Worm (Caenorhabditis elegans) whole organism, L4 larva: ENCODE data around the gene hcp-2.

ENCODE experiments used
- F26F4.8 ChIP-seq: fragments of 200-800 bp; sonication (Bioruptor generic); conservative IDR thresholded peaks from 2 replicates; pipeline ENCODE4 v1.3.6; 2022; ENCODE audit warnings: missing genetic modification characterization, missing compliant biosample characterization
- F44E2.7 ChIP-seq: fragments of 200-800 bp; sonication (Bioruptor generic); IDR thresholded peaks from 2 replicates; pipeline ENCODE4 v2.1.2; 2022; ENCODE audit warnings: missing genetic modification characterization, missing compliant biosample characterization
- T20F7.1 ChIP-seq: fragments of 200-800 bp; sonication (Bioruptor generic); optimal IDR thresholded peaks from 2 replicates; lab custom pipeline; 2018; ENCODE audit warnings: mild to moderate bottlenecking, missing genetic modification characterization, missing compliant biosample characterization
- Y5F2A.4 ChIP-seq: fragments of 200-800 bp; sonication (Bioruptor generic); optimal IDR thresholded peaks from 2 replicates; lab custom pipeline; 2018; ENCODE audit warnings: mild to moderate bottlenecking, missing genetic modification characterization, missing compliant biosample characterization
- ZK337.2 ChIP-seq: fragments of 200-800 bp; sonication (Bioruptor generic); IDR thresholded peaks from 2 replicates; pipeline ENCODE4 v1.3.6; 2022; ENCODE audit warnings: missing genetic modification reagents, missing genetic modification characterization, missing compliant biosample characterization
- aha-1 ChIP-seq: fragments of 150-350 bp; peaks from one replicate; lab custom pipeline; 2014; ENCODE audit warnings: missing biosample characterization, missing genetic modification characterization
- ama-1 ChIP-seq: fragments of 150-350 bp; optimal IDR thresholded peaks from 2 replicates; lab custom pipeline; 2014; ENCODE audit warnings: inconsistent platforms, mixed read lengths
- ceh-20 ChIP-seq: fragments of 200-800 bp; sonication (Bioruptor generic); IDR thresholded peaks from 2 replicates; pipeline ENCODE4 v1.3.6; 2022; ENCODE audit warnings: missing genetic modification reagents, missing genetic modification characterization, missing compliant biosample characterization
- ceh-32 ChIP-seq: sonication (generic microtip); optimal IDR thresholded peaks from 2 replicates; lab custom pipeline; 2016; ENCODE audit warnings: mild to moderate bottlenecking, missing genetic modification characterization, missing compliant biosample characterization; ENCODE audit not compliant: poor library complexity
- ceh-82 ChIP-seq: sonication (generic microtip); optimal IDR thresholded peaks from 2 replicates; lab custom pipeline; 2017; ENCODE audit warnings: missing biosample characterization, missing genetic modification characterization
- cey-2 ChIP-seq: sonication (generic microtip); optimal IDR thresholded peaks from 3 replicates; lab custom pipeline; 2017; ENCODE audit warnings: missing genetic modification characterization, mild to moderate bottlenecking, missing compliant biosample characterization, antibody characterized with exemption, borderline replicate concordance; ENCODE audit not compliant: insufficient read depth
- daf-16 ChIP-seq, 3 experiments: sonication (generic microtip); optimal IDR thresholded peaks; 2 replicates each; lab custom pipeline; 2016 to 2017; ENCODE audit warnings: missing genetic modification characterization in 3 of 3, missing genetic modification reagents in 3 of 3, mild to moderate bottlenecking in 2 of 3, missing compliant biosample characterization in 2 of 3, missing biosample characterization in 1 of 3, moderate library complexity in 1 of 3
- daf-19 ChIP-seq: fragments of 200-800 bp; sonication (Bioruptor generic); conservative IDR thresholded peaks from 2 replicates; pipeline ENCODE4 v1.3.6; 2022; ENCODE audit warnings: missing genetic modification characterization, missing compliant biosample characterization
- dmd-6 ChIP-seq: fragments of 200-800 bp; sonication (Bioruptor generic); IDR thresholded peaks from 2 replicates; pipeline ENCODE4 v1.3.6; 2022; ENCODE audit warnings: missing genetic modification reagents, missing genetic modification characterization, missing compliant biosample characterization
- dpl-1 ChIP-seq: fragments of 150-350 bp; optimal IDR thresholded peaks from 2 replicates; lab custom pipeline; 2014; ENCODE audit warnings: missing biosample characterization, missing genetic modification reagents, missing genetic modification characterization
- dve-1 ChIP-seq: sonication (generic microtip); optimal IDR thresholded peaks from 2 replicates; lab custom pipeline; 2017; ENCODE audit warnings: antibody characterized with exemption, mild to moderate bottlenecking, missing genetic modification characterization, missing compliant biosample characterization; ENCODE audit not compliant: insufficient read depth
- hlh-11 ChIP-seq: fragments of 200-800 bp; sonication (Bioruptor generic); optimal IDR thresholded peaks from 2 replicates; lab custom pipeline; 2018; ENCODE audit warnings: mild to moderate bottlenecking, missing genetic modification characterization, missing compliant biosample characterization
- hlh-30 ChIP-seq: sonication (generic microtip); optimal IDR thresholded peaks from 2 replicates; lab custom pipeline; 2017; ENCODE audit warnings: antibody characterized with exemption, mild to moderate bottlenecking, missing genetic modification characterization, missing compliant biosample characterization; ENCODE audit not compliant: insufficient read depth
- lin-1 ChIP-seq: fragments of 200-800 bp; sonication (Bioruptor generic); IDR thresholded peaks from 2 replicates; pipeline ENCODE4 v1.3.6; 2022; ENCODE audit warnings: missing genetic modification reagents, missing genetic modification characterization, missing compliant biosample characterization
- lin-15B ChIP-seq: fragments of 150-350 bp; sonication (generic microtip); optimal IDR thresholded peaks from 3 replicates; lab custom pipeline; 2014; ENCODE audit warnings: missing biosample characterization, missing genetic modification characterization
- lin-38 ChIP-seq: fragments of 200-800 bp; sonication (Bioruptor generic); IDR thresholded peaks from 2 replicates; pipeline ENCODE4 v1.3.6; 2022; ENCODE audit warnings: missing genetic modification reagents, missing genetic modification characterization, missing compliant biosample characterization
- mxl-2 ChIP-seq: fragments of 200-800 bp; sonication (Bioruptor generic); conservative IDR thresholded peaks from 2 replicates; pipeline ENCODE4 v1.3.6; 2022; ENCODE audit warnings: missing genetic modification reagents, missing genetic modification characterization, missing compliant biosample characterization
- nhr-102 ChIP-seq: sonication (generic microtip); optimal IDR thresholded peaks from 2 replicates; lab custom pipeline; 2016; ENCODE audit warnings: mild to moderate bottlenecking, missing genetic modification characterization, moderate library complexity, missing compliant biosample characterization
- nhr-25 ChIP-seq: sonication (generic microtip); optimal IDR thresholded peaks from 2 replicates; lab custom pipeline; 2017; ENCODE audit warnings: missing genetic modification characterization, mild to moderate bottlenecking, missing compliant biosample characterization, antibody characterized with exemption, moderate library complexity, borderline replicate concordance; ENCODE audit not compliant: insufficient read depth
- nhr-28 ChIP-seq: fragments of 150-350 bp; optimal IDR thresholded peaks from 2 replicates; lab custom pipeline; 2014; ENCODE audit warnings: missing biosample characterization, missing genetic modification characterization
- nhr-48 ChIP-seq: sonication (generic microtip); optimal IDR thresholded peaks from 2 replicates; lab custom pipeline; 2016; ENCODE audit warnings: mild to moderate bottlenecking, missing genetic modification characterization, missing compliant biosample characterization
- nhr-6 ChIP-seq: fragments of 150-350 bp; optimal IDR thresholded peaks from 2 replicates; lab custom pipeline; 2014; ENCODE audit warnings: missing biosample characterization, missing genetic modification characterization
- nhr-76 ChIP-seq: fragments of 150-350 bp; optimal IDR thresholded peaks from 2 replicates; lab custom pipeline; 2014; ENCODE audit warnings: missing biosample characterization, missing genetic modification characterization
- php-3 ChIP-seq: fragments of 200-800 bp; sonication (Bioruptor generic); IDR thresholded peaks from 2 replicates; pipeline ENCODE4 v1.3.6; 2022; ENCODE audit warnings: missing genetic modification reagents, missing genetic modification characterization, missing compliant biosample characterization
- pqm-1 ChIP-seq: sonication (generic microtip); optimal IDR thresholded peaks from 2 replicates; lab custom pipeline; 2017; ENCODE audit warnings: missing biosample characterization, missing genetic modification characterization
- saeg-2 ChIP-seq: fragments of 200-800 bp; sonication (Bioruptor generic); IDR thresholded peaks from 2 replicates; pipeline ENCODE4 v1.3.6; 2022; ENCODE audit warnings: missing genetic modification reagents, missing genetic modification characterization, missing compliant biosample characterization
- set-16 ChIP-seq: fragments of 200-800 bp; sonication (Bioruptor generic); IDR thresholded peaks from 2 replicates; pipeline ENCODE4 v1.3.6; 2022; ENCODE audit warnings: missing genetic modification reagents, missing genetic modification characterization, missing compliant biosample characterization
- snpc-1.2 ChIP-seq: fragments of 200-800 bp; sonication (Bioruptor generic); IDR thresholded peaks from 2 replicates; pipeline ENCODE4 v1.3.6; 2022; ENCODE audit warnings: missing genetic modification reagents, missing genetic modification characterization, missing compliant biosample characterization
- snpc-4 ChIP-seq: fragments of 150-350 bp; optimal IDR thresholded peaks from 2 replicates; lab custom pipeline; 2014; ENCODE audit warnings: missing biosample characterization, missing genetic modification characterization
- spr-3 ChIP-seq: fragments of 200-800 bp; sonication (Bioruptor generic); optimal IDR thresholded peaks from 2 replicates; lab custom pipeline; 2018; ENCODE audit warnings: mild to moderate bottlenecking, missing genetic modification characterization, missing compliant biosample characterization
- unc-130 ChIP-seq: sonication (generic microtip); optimal IDR thresholded peaks from 2 replicates; lab custom pipeline; 2016; ENCODE audit warnings: missing genetic modification reagents, missing genetic modification characterization, missing compliant biosample characterization
- unc-39 ChIP-seq: sonication (generic microtip); optimal IDR thresholded peaks from 2 replicates; lab custom pipeline; 2017; ENCODE audit warnings: missing biosample characterization, missing genetic modification characterization
- zag-1 ChIP-seq: fragments of 150-350 bp; optimal IDR thresholded peaks from 2 replicates; lab custom pipeline; 2014; ENCODE audit warnings: missing biosample characterization, missing genetic modification characterization
- zip-11 ChIP-seq: fragments of 200-800 bp; sonication (Bioruptor generic); IDR thresholded peaks from 2 replicates; pipeline ENCODE4 v1.3.6; 2022; ENCODE audit warnings: missing genetic modification characterization, missing compliant biosample characterization

The hcp-2 gene

ce11 chrV:9672495-9672894 lies 26.8 kb downstream of the hcp-2 start:
- no peak for TF ChIP-seq nhr-48
- TF ChIP-seq nhr-6 (tag; lab: Kevin White, UChicago) = no peak
- peak; percentile 50 for TF ChIP-seq php-3
- TF ChIP-seq ZK337.2 (GFP tag; lab: Robert Waterston, UW) = no peak
- TF ChIP-seq ceh-20 (GFP tag; lab: Robert Waterston, UW) = no peak
- TF ChIP-seq set-16 = no peak
- TF ChIP-seq dve-1 (tag; lab: Kevin White, UChicago) = peak; percentile 56
- peak; percentile 30 for TF ChIP-seq pqm-1 (tag; lab: Kevin White, UChicago)
- TF ChIP-seq ceh-32 (tag; lab: Kevin White, UChicago) = no peak
- TF ChIP-seq lin-15B (tag; lab: Kevin White, UChicago) = no peak
- no peak for TF ChIP-seq saeg-2
- no peak for TF ChIP-seq lin-1
- no peak for TF ChIP-seq aha-1 (tag; lab: Kevin White, UChicago)
- TF ChIP-seq ama-1 = no peak
- TF ChIP-seq zag-1 (tag; lab: Kevin White, UChicago) = no peak
- no peak for TF ChIP-seq hlh-30
- no peak for TF ChIP-seq dpl-1
- no peak for TF ChIP-seq unc-39 (tag; lab: Kevin White, UChicago)
- no peak for TF ChIP-seq daf-16 (GFP tag; optimal IDR thresholded peaks at IDR 0.05; lab: Kevin White, UChicago)
- TF ChIP-seq daf-16 (tag; optimal IDR thresholded peaks at IDR 0.05; lab: Kevin White, UChicago) = peak; percentile 76
- TF ChIP-seq ceh-82 (tag; lab: Kevin White, UChicago) = no peak
- no peak for TF ChIP-seq F26F4.8 (GFP tag; lab: Robert Waterston, UW)
- TF ChIP-seq mxl-2 (GFP tag; lab: Robert Waterston, UW) = no peak
- no peak for TF ChIP-seq unc-130 (GFP tag; lab: Kevin White, UChicago)
- no peak for TF ChIP-seq nhr-25 (tag; lab: Kevin White, UChicago)
- TF ChIP-seq nhr-76 (tag; lab: Kevin White, UChicago) = no peak

- TF ChIP-seq nhr-28 (tag; lab: Kevin White, UChicago) = peak; percentile 30
- no peak for TF ChIP-seq nhr-6 (tag; lab: Kevin White, UChicago)
- peak; percentile 25 for TF ChIP-seq dve-1 (tag; lab: Kevin White, UChicago)
- no peak for TF ChIP-seq F44E2.7 (GFP tag; lab: Robert Waterston, UW)
- no peak for TF ChIP-seq daf-16 (GFP tag; optimal IDR thresholded peaks at IDR 0.05; lab: Kevin White, UChicago)
- TF ChIP-seq daf-16 (tag; optimal IDR thresholded peaks at IDR 0.05; lab: Kevin White, UChicago) = peak; percentile 63
Observed at ce11 chrV:9673199-9673843, 27.7 kb downstream of the hcp-2 start, which contains the start of gene sulp-8. TSS of gene sulp-8 (minus strand) at chrV:9673667.

ce11 chrV:9677977-9678376 lies 32.3 kb downstream of the hcp-2 start, which contains the start of gene cthd-1:
TSS of gene cthd-1 (plus strand) at chrV:9678277.
- TF ChIP-seq unc-39 (tag; lab: Kevin White, UChicago) = no peak
- TF ChIP-seq snpc-1.2 (GFP tag; lab: Robert Waterston, UW) = no peak
- TF ChIP-seq lin-38 = no peak
- no peak for TF ChIP-seq T20F7.1 (GFP tag; lab: Kevin White, UChicago)
- TF ChIP-seq nhr-102 = no peak
- TF ChIP-seq spr-3 (GFP tag; lab: Kevin White, UChicago) = no peak
- no peak for TF ChIP-seq zip-11 (GFP tag; lab: Robert Waterston, UW)
- no peak for TF ChIP-seq lin-1
- no peak for TF ChIP-seq dmd-6 (GFP tag; lab: Robert Waterston, UW)
- TF ChIP-seq set-16 = no peak
- no peak for TF ChIP-seq cey-2
- no peak for TF ChIP-seq snpc-4 (tag; lab: Kevin White, UChicago)
- TF ChIP-seq daf-19 (GFP tag; lab: Robert Waterston, UW) = no peak
- TF ChIP-seq Y5F2A.4 (GFP tag; lab: Kevin White, UChicago) = no peak
- no peak for TF ChIP-seq hlh-11 (tag; lab: Kevin White, UChicago)
- TF ChIP-seq unc-130 (GFP tag; lab: Kevin White, UChicago) = no peak
